Worm (Caenorhabditis elegans) whole organism, midembryonic: Measurements from ENCODE around the gene trpa-1.

Experiments
- T22C8.4 ChIP-seq: fragments of 200-800 bp; sonication (Bioruptor generic); IDR thresholded peaks from 2 replicates; pipeline ENCODE4 v1.3.6; 2022; ENCODE audit warnings: missing genetic modification characterization, missing compliant biosample characterization
- cog-1 ChIP-seq: sonication (generic microtip); optimal IDR thresholded peaks from 2 replicates; lab custom pipeline; 2016; ENCODE audit warnings: missing genetic modification characterization, missing compliant biosample characterization
- klf-2 ChIP-seq: fragments of 200-800 bp; sonication (Bioruptor generic); conservative IDR thresholded peaks from 2 replicates; pipeline ENCODE4 v1.3.6; 2022; ENCODE audit warnings: missing genetic modification reagents, missing genetic modification characterization, missing compliant biosample characterization
- med-1 ChIP-seq: sonication (generic microtip); optimal IDR thresholded peaks from 2 replicates; lab custom pipeline; 2017; ENCODE audit warnings: missing genetic modification characterization, mild to moderate bottlenecking, missing compliant biosample characterization, antibody characterized with exemption, missing genetic modification reagents; ENCODE audit not compliant: insufficient read depth
- tab-1 ChIP-seq: fragments of 200-800 bp; sonication (Bioruptor generic); IDR thresholded peaks from 2 replicates; pipeline ENCODE4 v1.3.6; 2022; ENCODE audit warnings: missing genetic modification characterization, missing compliant biosample characterization
- ztf-23 ChIP-seq: fragments of 200-800 bp; sonication (Bioruptor generic); IDR thresholded peaks from 2 replicates; pipeline ENCODE4 v1.3.6; 2022; ENCODE audit warnings: missing genetic modification reagents, missing genetic modification characterization, missing compliant biosample characterization
- ztf-29 ChIP-seq: fragments of 200-800 bp; sonication (Bioruptor generic); IDR thresholded peaks from 2 replicates; pipeline ENCODE4 v1.3.6; 2022; ENCODE audit warnings: missing genetic modification reagents, missing genetic modification characterization, missing compliant biosample characterization

ce11 chrIV:11893336-11893735, 29.0 kb downstream of the trpa-1 start:
- no peak for TF ChIP-seq ztf-29
- no peak for TF ChIP-seq med-1 (GFP tag; lab: Kevin White, UChicago)
- no peak for TF ChIP-seq tab-1 (GFP tag; lab: Robert Waterston, UW)
- no peak for TF ChIP-seq ztf-23 (GFP tag; lab: Robert Waterston, UW)
- no peak for TF ChIP-seq cog-1
- TF ChIP-seq T22C8.4 (GFP tag; lab: Robert Waterston, UW) = no peak
- no peak for TF ChIP-seq klf-2 (GFP tag; lab: Robert Waterston, UW)
